Worm (Caenorhabditis elegans): ENCODE data around the gene Y116A8C.43.

- TF ChIP-seq sdz-38 (tag; optimal IDR thresholded peaks at IDR 0.05): no peak
- TF ChIP-seq sea-2 (GFP tag; IDR thresholded peaks at IDR 0.05): no peak
- no peak for TF ChIP-seq dpl-1 (GFP tag; optimal IDR thresholded peaks at IDR 0.05)
- TF ChIP-seq ceh-79 (tag; optimal IDR thresholded peaks at IDR 0.05): no peak
- TF ChIP-seq madf-6 (GFP tag; IDR thresholded peaks at IDR 0.05): no peak
- TF ChIP-seq snpc-4 (GFP tag; optimal IDR thresholded peaks at IDR 0.05): no peak
- TF ChIP-seq snpc-4 (tag; optimal IDR thresholded peaks at IDR 0.05): peak in 3 of 4 experiments; percentile 14 to 45 (median 24)
- no peak for TF ChIP-seq him-1 (tag; optimal IDR thresholded peaks at IDR 0.05)
- no peak for TF ChIP-seq lin-54 (GFP tag; optimal IDR thresholded peaks at IDR 0.05)
- no peak for TF ChIP-seq somi-1 (GFP tag; optimal IDR thresholded peaks at IDR 0.05)
These were observed 29.9 kb downstream of the Y116A8C.43 start, which contains the start of gene uaf-2 for ce11 chrIV:17118585-17118984.

Measured in whole organism, young adult.